Fruit fly (Drosophila melanogaster) Kc167 (cell line): ENCODE results near the gene CG3347.

ENCODE experiments used
- Myc ChIP-seq: fragments of >200 bp; optimal IDR thresholded peaks from 2 replicates; lab custom pipeline; 2017; ENCODE audit warnings: missing external identifiers
- Sin3A ChIP-seq: fragments of >200 bp; optimal IDR thresholded peaks from 2 replicates; lab custom pipeline; 2018; ENCODE audit warnings: missing external identifiers
- h ChIP-seq: fragments of >200 bp; optimal IDR thresholded peaks from 3 replicates; lab custom pipeline; 2018; ENCODE audit warnings: missing external identifiers
- insv ChIP-seq: fragments of >200 bp; optimal IDR thresholded peaks from 3 replicates; lab custom pipeline; 2018; ENCODE audit warnings: missing external identifiers
- psq ChIP-seq: fragments of >200 bp; optimal IDR thresholded peaks from 2 replicates; lab custom pipeline; 2017; ENCODE audit warnings: missing external identifiers
- ttk ChIP-seq: sonication (Bioruptor generic); optimal IDR thresholded peaks from 2 replicates; lab custom pipeline; 2017; ENCODE audit warnings: missing external identifiers

Gene CG3347

dm6 chr2L:3301755-3302499 is 32.7 kb downstream of the CG3347 start:
- no peak for TF ChIP-seq h (lab: Kevin White, UChicago)

dm6 chr2L:3302958-3303842 is 34.0 kb downstream of the CG3347 start, which contains the start of gene CG9663:
CG9663 (minus strand) TSS chr2L:3303130.
- TF ChIP-seq ttk = no peak
- no peak for TF ChIP-seq Myc
- TF ChIP-seq h (lab: Kevin White, UChicago) = no peak
- no peak for TF ChIP-seq Sin3A
- TF ChIP-seq insv (lab: Kevin White, UChicago) = no peak
- TF ChIP-seq psq = no peak

dm6 chr2L:3303893-3304292 is 34.7 kb downstream of the CG3347 start, which contains the start of gene CG3277:
CG3277 (plus strand) TSS chr2L:3304100.
- no peak for TF ChIP-seq h (lab: Kevin White, UChicago)
- no peak for TF ChIP-seq Sin3A
- no peak for TF ChIP-seq ttk
- no peak for TF ChIP-seq insv (lab: Kevin White, UChicago)
- TF ChIP-seq Myc = no peak
- no peak for TF ChIP-seq psq

dm6 chr2L:3304831-3305828 is 35.9 kb downstream of the CG3347 start:
- no peak for TF ChIP-seq Sin3A
- TF ChIP-seq psq = no peak
- TF ChIP-seq h (lab: Kevin White, UChicago) = no peak
- no peak for TF ChIP-seq Myc
- TF ChIP-seq ttk = no peak
- TF ChIP-seq insv (lab: Kevin White, UChicago) = no peak

dm6 chr2L:3307189-3307588 is 38.0 kb downstream of the CG3347 start:
- TF ChIP-seq Myc (no peak), insv (lab: Kevin White, UChicago) (no peak), Sin3A (no peak), h (lab: Kevin White, UChicago) (no peak), ttk (no peak), psq (no peak)

dm6 chr2L:3308529-3309272 is 39.5 kb downstream of the CG3347 start, which contains the start of gene CG15406:
CG15406 (plus strand) TSS chr2L:3309222.
- TF ChIP-seq ttk = no peak
- TF ChIP-seq Myc = no peak
- no peak for TF ChIP-seq Sin3A
- TF ChIP-seq h (lab: Kevin White, UChicago) = no peak
- TF ChIP-seq insv (lab: Kevin White, UChicago) = no peak
- no peak for TF ChIP-seq psq

- TF ChIP-seq Sin3A (no peak), ttk (no peak), insv (lab: Kevin White, UChicago) (no peak), psq (no peak), Myc (no peak), h (lab: Kevin White, UChicago) (no peak)
Observed at dm6 chr2L:3319731-3320295, 50.6 kb downstream of the CG3347 start, which contains the start of the genes Fign and CG8837. Fign (minus strand) TSS chr2L:3319872. CG8837 (plus strand) TSS chr2L:3320245.
